Worm (Caenorhabditis elegans): ENCODE measurements around the gene pqn-84.

The pqn-84 gene

ce11 chrIII:11699959-11700358 is at the start of gene pqn-84:
pqn-84 (plus strand) TSS chrIII:11700259.
- no peak for TF ChIP-seq ama-1 (optimal IDR thresholded peaks at IDR 0.05)
- no peak for TF ChIP-seq ets-7 (tag; optimal IDR thresholded peaks at IDR 0.05)
- TF ChIP-seq hmbx-1 (tag; optimal IDR thresholded peaks at IDR 0.05), result no peak
- no peak for TF ChIP-seq B0310.2 (tag; optimal IDR thresholded peaks at IDR 0.05)
- TF ChIP-seq ceh-36 (tag; optimal IDR thresholded peaks at IDR 0.05), result no peak
- no peak for TF ChIP-seq pes-1 (GFP tag; IDR thresholded peaks at IDR 0.05)
- TF ChIP-seq hmg-4 (GFP tag; optimal IDR thresholded peaks at IDR 0.05), result no peak
- TF ChIP-seq scrt-1 (GFP tag; IDR thresholded peaks at IDR 0.05), result no peak
- no peak for TF ChIP-seq flt-1 (GFP tag; IDR thresholded peaks at IDR 0.05)
- no peak for TF ChIP-seq tbx-37 (GFP tag; conservative IDR thresholded peaks at IDR 0.05)
- TF ChIP-seq ceh-13 (GFP tag; optimal IDR thresholded peaks at IDR 0.05), result no peak
- no peak for TF ChIP-seq tbx-11 (GFP tag; IDR thresholded peaks at IDR 0.05)
- no peak for TF ChIP-seq sea-1 (GFP tag; conservative IDR thresholded peaks at IDR 0.05)

- TF ChIP-seq ama-1 (optimal IDR thresholded peaks at IDR 0.05) (no peak), ets-7 (tag; optimal IDR thresholded peaks at IDR 0.05) (no peak), B0310.2 (tag; optimal IDR thresholded peaks at IDR 0.05) (no peak), flt-1 (GFP tag; IDR thresholded peaks at IDR 0.05) (no peak), ceh-13 (GFP tag; optimal IDR thresholded peaks at IDR 0.05) (no peak), tbx-37 (GFP tag; conservative IDR thresholded peaks at IDR 0.05) (no peak), aly-1 (tag; optimal IDR thresholded peaks at IDR 0.05) (no peak)
Observed at ce11 chrIII:11651430-11651829, 48.6 kb upstream of the pqn-84 start.

ce11 chrIII:11656389-11656788 is 43.7 kb upstream of the pqn-84 start:
- no peak for TF ChIP-seq aly-1 (tag; optimal IDR thresholded peaks at IDR 0.05)

ce11 chrIII:11657185-11657817 is 42.8 kb upstream of the pqn-84 start, which contains the start of gene crh-1:
crh-1 (plus strand) TSS chrIII:11657767.
- TF ChIP-seq sea-1 (GFP tag; conservative IDR thresholded peaks at IDR 0.05) (no peak), ets-7 (tag; optimal IDR thresholded peaks at IDR 0.05) (no peak), F13C5.2 (tag; optimal IDR thresholded peaks at IDR 0.05) (no peak), hnd-1 (tag; optimal IDR thresholded peaks at IDR 0.05) (no peak), tra-4 (tag; optimal IDR thresholded peaks at IDR 0.05) (no peak), flt-1 (GFP tag; IDR thresholded peaks at IDR 0.05) (no peak), pes-1 (GFP tag; IDR thresholded peaks at IDR 0.05) (no peak), ceh-13 (GFP tag; optimal IDR thresholded peaks at IDR 0.05) (no peak), B0310.2 (tag; optimal IDR thresholded peaks at IDR 0.05) (no peak), ama-1 (optimal IDR thresholded peaks at IDR 0.05) (no peak), hmg-4 (GFP tag; optimal IDR thresholded peaks at IDR 0.05) (no peak)

ce11 chrIII:11659804-11660203 is 40.3 kb upstream of the pqn-84 start:
- TF ChIP-seq ama-1 (optimal IDR thresholded peaks at IDR 0.05), result no peak
- TF ChIP-seq hmg-4 (GFP tag; optimal IDR thresholded peaks at IDR 0.05), result no peak
- TF ChIP-seq aly-1 (tag; optimal IDR thresholded peaks at IDR 0.05), result no peak
- TF ChIP-seq F13C5.2 (tag; optimal IDR thresholded peaks at IDR 0.05), result no peak
- no peak for TF ChIP-seq hnd-1 (tag; optimal IDR thresholded peaks at IDR 0.05)
- no peak for TF ChIP-seq ceh-36 (tag; optimal IDR thresholded peaks at IDR 0.05)

DNA sequence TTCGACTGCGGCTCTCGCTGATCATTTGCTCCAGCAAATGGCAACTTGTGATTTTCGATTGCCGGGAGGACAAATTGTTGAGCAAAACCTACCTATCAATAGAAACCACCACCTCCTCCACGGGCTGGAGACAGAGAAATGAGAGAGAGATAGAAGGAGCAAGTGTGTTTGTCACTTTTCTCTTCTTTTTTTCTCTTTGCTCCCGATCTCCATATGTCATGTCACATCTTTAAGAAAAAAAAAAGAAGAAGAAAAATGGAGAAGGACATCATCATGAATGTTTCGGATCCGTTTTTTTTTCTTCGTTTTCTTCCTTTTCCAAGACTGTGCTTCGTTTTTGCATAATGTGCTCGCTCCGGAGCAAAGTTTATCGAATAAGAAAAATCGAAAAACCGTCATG is 39.3 kb upstream of the pqn-84 start:
- no peak for TF ChIP-seq ceh-13 (GFP tag; optimal IDR thresholded peaks at IDR 0.05)

DNA sequence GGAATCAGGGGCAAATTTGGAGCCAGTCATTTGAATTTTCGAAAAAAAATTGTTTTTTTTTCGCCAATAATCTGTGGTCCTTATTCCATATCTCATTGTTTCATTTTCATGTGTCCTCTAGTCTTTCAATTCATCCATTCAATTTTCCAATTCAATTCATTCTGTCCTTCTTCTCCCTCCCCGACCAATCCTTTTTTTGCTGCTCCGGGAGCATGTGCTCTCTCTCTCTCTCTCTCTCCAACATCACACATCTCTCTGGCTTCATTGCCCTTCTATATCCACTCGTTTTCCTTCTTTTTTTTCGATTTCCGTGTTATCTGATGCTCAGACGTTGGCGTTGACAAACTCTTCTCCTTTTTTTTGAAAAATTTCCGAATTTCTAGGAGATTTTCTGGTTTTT is 36.7 kb upstream of the pqn-84 start:
- TF ChIP-seq F13C5.2 (tag; optimal IDR thresholded peaks at IDR 0.05), result no peak
- no peak for TF ChIP-seq hmbx-1 (tag; optimal IDR thresholded peaks at IDR 0.05)
- no peak for TF ChIP-seq ets-7 (tag; optimal IDR thresholded peaks at IDR 0.05)
- TF ChIP-seq pes-1 (GFP tag; IDR thresholded peaks at IDR 0.05), result no peak
- no peak for TF ChIP-seq hmg-4 (GFP tag; optimal IDR thresholded peaks at IDR 0.05)
- no peak for TF ChIP-seq hnd-1 (tag; optimal IDR thresholded peaks at IDR 0.05)
- no peak for TF ChIP-seq ceh-13 (GFP tag; optimal IDR thresholded peaks at IDR 0.05)
- no peak for TF ChIP-seq ama-1 (optimal IDR thresholded peaks at IDR 0.05)
- no peak for TF ChIP-seq tbx-11 (GFP tag; IDR thresholded peaks at IDR 0.05)

DNA sequence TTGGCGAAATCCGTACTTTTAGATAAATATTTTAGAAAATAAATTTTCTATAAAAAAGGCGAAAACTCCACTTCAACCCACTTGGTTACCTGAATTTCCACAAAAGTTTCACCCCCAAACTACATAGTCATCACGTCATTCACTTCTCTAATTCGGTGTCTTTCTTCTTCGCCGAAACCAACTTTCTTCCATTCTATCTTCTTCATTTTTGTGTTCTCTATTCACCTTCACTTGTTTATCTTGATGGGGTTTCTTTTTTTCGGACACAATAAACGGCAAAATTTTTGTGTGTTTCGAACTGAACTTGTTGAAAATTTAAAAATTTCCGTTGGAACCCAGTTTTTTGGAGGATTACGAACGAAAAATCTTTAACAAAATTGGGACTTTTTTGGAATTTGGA is 33.2 kb upstream of the pqn-84 start:
- TF ChIP-seq ceh-13 (GFP tag; optimal IDR thresholded peaks at IDR 0.05) (no peak), hmbx-1 (tag; optimal IDR thresholded peaks at IDR 0.05) (no peak), B0310.2 (tag; optimal IDR thresholded peaks at IDR 0.05) (no peak), aly-1 (tag; optimal IDR thresholded peaks at IDR 0.05) (no peak), F13C5.2 (tag; optimal IDR thresholded peaks at IDR 0.05) (no peak), tbx-11 (GFP tag; IDR thresholded peaks at IDR 0.05) (no peak), ama-1 (optimal IDR thresholded peaks at IDR 0.05) (no peak), ceh-36 (tag; optimal IDR thresholded peaks at IDR 0.05) (no peak), flt-1 (GFP tag; IDR thresholded peaks at IDR 0.05) (no peak), hnd-1 (tag; optimal IDR thresholded peaks at IDR 0.05) (no peak), pes-1 (GFP tag; IDR thresholded peaks at IDR 0.05) (no peak), sea-1 (GFP tag; conservative IDR thresholded peaks at IDR 0.05) (no peak), tra-4 (tag; optimal IDR thresholded peaks at IDR 0.05) (no peak), ets-7 (tag; optimal IDR thresholded peaks at IDR 0.05) (no peak)

ce11 chrIII:11669008-11669407 is 31.1 kb upstream of the pqn-84 start:
- TF ChIP-seq sea-1 (GFP tag; conservative IDR thresholded peaks at IDR 0.05) (no peak), B0310.2 (tag; optimal IDR thresholded peaks at IDR 0.05) (no peak), pes-1 (GFP tag; IDR thresholded peaks at IDR 0.05) (no peak), ceh-13 (GFP tag; optimal IDR thresholded peaks at IDR 0.05) (no peak), hmg-4 (GFP tag; optimal IDR thresholded peaks at IDR 0.05) (no peak), ama-1 (optimal IDR thresholded peaks at IDR 0.05) (no peak), scrt-1 (GFP tag; IDR thresholded peaks at IDR 0.05) (no peak), aly-1 (tag; optimal IDR thresholded peaks at IDR 0.05) (no peak), tbx-37 (GFP tag; conservative IDR thresholded peaks at IDR 0.05) (no peak), flt-1 (GFP tag; IDR thresholded peaks at IDR 0.05) (no peak), hmbx-1 (tag; optimal IDR thresholded peaks at IDR 0.05) (no peak), ets-7 (tag; optimal IDR thresholded peaks at IDR 0.05) (no peak), F13C5.2 (tag; optimal IDR thresholded peaks at IDR 0.05) (no peak), tra-4 (tag; optimal IDR thresholded peaks at IDR 0.05) (no peak), tbx-11 (GFP tag; IDR thresholded peaks at IDR 0.05) (no peak), hnd-1 (tag; optimal IDR thresholded peaks at IDR 0.05) (no peak), ceh-36 (tag; optimal IDR thresholded peaks at IDR 0.05) (no peak)
